Fruit fly (Drosophila melanogaster) whole organism, prepupa: ENCODE results near the gene CG42271.

ENCODE experiments used
- CG10669 ChIP-seq: fragments of 200-800 bp; sonication (Bioruptor generic); optimal IDR thresholded peaks from 3 replicates; lab custom pipeline; 2018; ENCODE audit warnings: missing biosample characterization, mild to moderate bottlenecking, missing genetic modification characterization, moderate library complexity
- CG4318 ChIP-seq: fragments of 200-800 bp; sonication (Bioruptor generic); optimal IDR thresholded peaks from 3 replicates; lab custom pipeline; 2017; ENCODE audit warnings: missing biosample characterization, mild to moderate bottlenecking, missing genetic modification characterization
- CG6163 ChIP-seq: fragments of 200-800 bp; sonication (Bioruptor generic); IDR thresholded peaks from 3 replicates; pipeline ENCODE4 v1.3.6; 2022; ENCODE audit warnings: missing biosample characterization, missing genetic modification characterization
- CG6854 ChIP-seq: fragments of 200-800 bp; sonication (Bioruptor generic); optimal IDR thresholded peaks from 2 replicates; lab custom pipeline; 2017; ENCODE audit warnings: missing biosample characterization, mild to moderate bottlenecking, missing genetic modification characterization
- OdsH ChIP-seq: fragments of 200-800 bp; sonication (Bioruptor generic); optimal IDR thresholded peaks from 3 replicates; lab custom pipeline; 2016; ENCODE audit warnings: missing biosample characterization, missing genetic modification characterization
- Sox102F ChIP-seq: fragments of 200-800 bp; sonication (Bioruptor generic); optimal IDR thresholded peaks from 2 replicates; lab custom pipeline; 2016; ENCODE audit warnings: missing biosample characterization, mild to moderate bottlenecking, missing genetic modification characterization
- eg ChIP-seq: fragments of 200-800 bp; sonication (Bioruptor generic); IDR thresholded peaks from 3 replicates; pipeline ENCODE4 v1.3.6; 2022; ENCODE audit warnings: missing biosample characterization, missing genetic modification characterization

DNA sequence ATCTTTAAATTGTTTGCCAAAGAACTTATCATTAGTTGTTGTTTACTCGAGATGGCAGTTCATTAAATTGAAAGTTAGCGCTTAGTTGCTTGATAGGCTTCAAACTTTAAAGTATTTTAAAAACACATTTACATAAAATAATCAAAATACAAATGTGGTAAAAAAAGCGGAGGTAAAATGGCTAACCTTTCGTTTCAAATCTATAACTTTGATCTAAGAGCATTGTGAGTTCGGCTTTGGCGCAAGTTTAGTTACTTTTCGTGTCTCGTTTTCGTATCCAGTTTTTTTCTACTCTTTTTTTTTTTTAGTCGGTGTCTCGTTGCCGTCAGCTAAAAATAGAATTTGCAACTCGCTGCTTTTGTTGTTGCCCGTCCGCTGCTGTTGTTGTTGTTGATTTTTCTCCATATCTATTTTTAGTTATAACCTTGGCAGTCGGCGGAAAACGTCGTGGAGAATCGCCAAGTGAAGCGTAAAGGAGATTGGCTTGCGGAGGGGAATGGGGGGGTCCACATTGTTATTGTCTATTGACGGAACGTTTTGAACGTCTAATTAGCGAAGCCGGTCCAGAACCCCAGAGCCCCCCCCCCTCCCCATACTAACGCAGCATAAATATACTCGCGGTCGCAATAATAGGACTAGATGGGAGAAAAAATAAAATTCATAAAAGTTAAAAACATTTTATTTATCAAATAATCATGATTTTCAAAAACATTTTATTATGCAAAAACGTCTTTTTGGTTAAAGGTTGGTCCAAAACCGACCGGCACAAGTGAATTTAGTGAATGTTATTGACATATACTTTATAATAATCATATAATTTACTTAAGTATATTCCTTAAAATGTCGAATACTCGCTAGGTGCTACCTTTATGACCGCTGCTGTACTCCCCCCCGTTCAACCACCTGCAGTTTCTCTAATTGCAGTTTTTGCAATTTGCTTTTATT lies 19.1 kb downstream of the CG42271 start:
- TF ChIP-seq OdsH (GFP tag; lab: Kevin White, UChicago) (peak; percentile 71), CG6163 (GFP tag; lab: Robert Waterston, UW) (peak; percentile 80), CG4318 (GFP tag; lab: Kevin White, UChicago) (peak; percentile 69), CG6854 (GFP tag; lab: Kevin White, UChicago) (peak; percentile 13), CG10669 (peak; percentile 66), eg (peak; percentile 84), Sox102F (GFP tag; lab: Kevin White, UChicago) (no peak)
